Worm (Caenorhabditis elegans) whole organism, midembryonic: ENCODE measurements around the gene srsx-26.

Source experiments
- T22C8.4 ChIP-seq: fragments of 200-800 bp; sonication (Bioruptor generic); IDR thresholded peaks from 2 replicates; pipeline ENCODE4 v1.3.6; 2022; ENCODE audit warnings: missing genetic modification characterization, missing compliant biosample characterization
- flt-1 ChIP-seq: fragments of 200-800 bp; sonication (Bioruptor generic); IDR thresholded peaks from 2 replicates; pipeline ENCODE4 v1.3.6; 2022; ENCODE audit warnings: missing genetic modification characterization, missing compliant biosample characterization
- klf-2 ChIP-seq: fragments of 200-800 bp; sonication (Bioruptor generic); conservative IDR thresholded peaks from 2 replicates; pipeline ENCODE4 v1.3.6; 2022; ENCODE audit warnings: missing genetic modification reagents, missing genetic modification characterization, missing compliant biosample characterization
- med-1 ChIP-seq: sonication (generic microtip); optimal IDR thresholded peaks from 2 replicates; lab custom pipeline; 2017; ENCODE audit warnings: missing genetic modification characterization, mild to moderate bottlenecking, missing compliant biosample characterization, antibody characterized with exemption, missing genetic modification reagents; ENCODE audit not compliant: insufficient read depth
- ref-1 ChIP-seq: fragments of 200-800 bp; sonication (Bioruptor generic); conservative IDR thresholded peaks from 2 replicates; pipeline ENCODE4 v1.3.6; 2022; ENCODE audit warnings: missing genetic modification reagents, missing genetic modification characterization, missing compliant biosample characterization
- tab-1 ChIP-seq: fragments of 200-800 bp; sonication (Bioruptor generic); IDR thresholded peaks from 2 replicates; pipeline ENCODE4 v1.3.6; 2022; ENCODE audit warnings: missing genetic modification characterization, missing compliant biosample characterization
- ztf-23 ChIP-seq: fragments of 200-800 bp; sonication (Bioruptor generic); IDR thresholded peaks from 2 replicates; pipeline ENCODE4 v1.3.6; 2022; ENCODE audit warnings: missing genetic modification reagents, missing genetic modification characterization, missing compliant biosample characterization

- TF ChIP-seq flt-1, result no peak
- no peak for TF ChIP-seq ref-1
- no peak for TF ChIP-seq klf-2 (GFP tag; lab: Robert Waterston, UW)
- TF ChIP-seq ztf-23 (GFP tag; lab: Robert Waterston, UW), result no peak
- TF ChIP-seq med-1 (GFP tag; lab: Kevin White, UChicago), result no peak
- TF ChIP-seq T22C8.4 (GFP tag; lab: Robert Waterston, UW), result no peak
- TF ChIP-seq tab-1, result no peak
Observed at ce11 chrV:10178166-10178565, 29.7 kb downstream of the srsx-26 start.
